Worm (Caenorhabditis elegans) whole organism, L2 larva: ENCODE measurements around the gene lin-5.

Source experiments
- ZK546.5 ChIP-seq: sonication (generic microtip); optimal IDR thresholded peaks from 2 replicates; lab custom pipeline; 2017; ENCODE audit warnings: missing biosample characterization, missing genetic modification characterization
- ama-1 ChIP-seq: fragments of 150-350 bp; optimal IDR thresholded peaks from 2 replicates; lab custom pipeline; 2018; ENCODE audit warnings: inconsistent platforms
- crh-2 ChIP-seq: sonication (generic microtip); optimal IDR thresholded peaks from 2 replicates; lab custom pipeline; 2017; ENCODE audit warnings: missing biosample characterization, missing genetic modification characterization
- fos-1 ChIP-seq: fragments of 150-350 bp; optimal IDR thresholded peaks from 2 replicates; lab custom pipeline; 2014; ENCODE audit warnings: missing biosample characterization, missing genetic modification characterization
- lin-13 ChIP-seq: fragments of 150-350 bp; optimal IDR thresholded peaks from 2 replicates; lab custom pipeline; 2014; ENCODE audit warnings: missing biosample characterization, missing genetic modification reagents, missing genetic modification characterization
- mbf-1 ChIP-seq: sonication (generic microtip); optimal IDR thresholded peaks from 2 replicates; lab custom pipeline; 2017; ENCODE audit warnings: missing biosample characterization, missing genetic modification characterization
- nhr-11 ChIP-seq: fragments of 150-350 bp; optimal IDR thresholded peaks from 2 replicates; lab custom pipeline; 2014; ENCODE audit warnings: missing biosample characterization, missing genetic modification characterization
- nhr-23 ChIP-seq: fragments of 150-350 bp; optimal IDR thresholded peaks from 2 replicates; lab custom pipeline; 2014; ENCODE audit warnings: missing biosample characterization, missing genetic modification reagents, missing genetic modification characterization
- nhr-77 ChIP-seq: fragments of 150-350 bp; optimal IDR thresholded peaks from 2 replicates; lab custom pipeline; 2014; ENCODE audit warnings: missing biosample characterization, missing genetic modification characterization
- unc-62 ChIP-seq: fragments of 150-350 bp; optimal IDR thresholded peaks from 2 replicates; lab custom pipeline; 2014; ENCODE audit warnings: missing biosample characterization, missing genetic modification reagents, missing genetic modification characterization
- zag-1 ChIP-seq: fragments of 150-350 bp; optimal IDR thresholded peaks from 2 replicates; lab custom pipeline; 2014; ENCODE audit warnings: missing biosample characterization, missing genetic modification characterization

- TF ChIP-seq crh-2 (tag; lab: Kevin White, UChicago) (peak; percentile 39), mbf-1 (tag; lab: Kevin White, UChicago) (no peak), fos-1 (no peak), ama-1 (no peak), nhr-11 (tag; lab: Kevin White, UChicago) (no peak), zag-1 (tag; lab: Kevin White, UChicago) (no peak), ZK546.5 (tag; lab: Kevin White, UChicago) (no peak), nhr-77 (no peak), unc-62 (no peak), nhr-23 (tag; lab: Kevin White, UChicago) (no peak), lin-13 (GFP tag; lab: Kevin White, UChicago) (peak; percentile 44)
These were observed 13.5 kb downstream of the lin-5 start, which contains the start of gene T01H3.3 for ce11 chrII:7873843-7874372.
